Fruit fly (Drosophila melanogaster): ENCODE results near the gene CoRest.

- TF ChIP-seq psq (optimal IDR thresholded peaks at IDR 0.05), result no peak
- no peak for TF ChIP-seq EcR (GFP tag; optimal IDR thresholded peaks at IDR 0.05)
- no peak for TF ChIP-seq CG8478 (optimal IDR thresholded peaks at IDR 0.05)
- no peak for TF ChIP-seq usp (GFP tag; optimal IDR thresholded peaks at IDR 0.05)
- TF ChIP-seq pan (optimal IDR thresholded peaks at IDR 0.05), result no peak
Observed at dm6 chrX:19531642-19532041, 9.9 kb downstream of the CoRest start, which contains the start of gene CG12231.

All from whole organism.